Fruit fly (Drosophila melanogaster) whole organism, wandering third instar larva: Measurements from ENCODE around the gene trol.

Experiments
- brk ChIP-seq: fragments of 200-800 bp; sonication (Bioruptor generic); optimal IDR thresholded peaks from 2 replicates; lab custom pipeline; 2016; ENCODE audit warnings: missing biosample characterization, mild to moderate bottlenecking, missing genetic modification characterization
- ey ChIP-seq: fragments of 200-800 bp; sonication (Bioruptor generic); optimal IDR thresholded peaks from 2 replicates; lab custom pipeline; 2016; ENCODE audit warnings: missing biosample characterization, missing genetic modification characterization
- pan ChIP-seq: fragments of >200 bp; optimal IDR thresholded peaks from 2 replicates; lab custom pipeline; 2017
- rgr ChIP-seq: fragments of 200-800 bp; sonication (Bioruptor generic); optimal IDR thresholded peaks from 3 replicates; lab custom pipeline; 2016; ENCODE audit warnings: missing biosample characterization, mild to moderate bottlenecking, missing genetic modification characterization
- sage ChIP-seq: fragments of 200-800 bp; sonication (Bioruptor generic); optimal IDR thresholded peaks from 2 replicates; lab custom pipeline; 2016; ENCODE audit warnings: missing biosample characterization, mild to moderate bottlenecking, missing genetic modification characterization

- TF ChIP-seq sage (GFP tag; lab: Kevin White, UChicago) (no peak), rgr (GFP tag; lab: Kevin White, UChicago) (no peak), brk (GFP tag; lab: Kevin White, UChicago) (no peak), pan (lab: Kevin White, UChicago) (no peak), ey (GFP tag; lab: Kevin White, UChicago) (no peak)
Measured at dm6 chrX:2459843-2460242, 85.4 kb downstream of the trol start.
